Worm (Caenorhabditis elegans) whole organism, late embryonic: ENCODE data around the gene T23G4.2.

Source experiments
- ceh-34 ChIP-seq: sonication (generic microtip); optimal IDR thresholded peaks from 2 replicates; lab custom pipeline; 2016; ENCODE audit warnings: mild to moderate bottlenecking, missing genetic modification characterization, missing compliant biosample characterization
- dve-1 ChIP-seq: sonication (generic microtip); optimal IDR thresholded peaks from 2 replicates; lab custom pipeline; 2017; ENCODE audit warnings: antibody characterized with exemption, mild to moderate bottlenecking, missing genetic modification characterization, missing compliant biosample characterization
- lim-6 ChIP-seq: sonication (generic microtip); optimal IDR thresholded peaks from 2 replicates; lab custom pipeline; 2016; ENCODE audit warnings: missing genetic modification characterization, missing compliant biosample characterization
- nhr-11 ChIP-seq: fragments of 150-350 bp; optimal IDR thresholded peaks from 2 replicates; lab custom pipeline; 2014; ENCODE audit warnings: missing biosample characterization, missing genetic modification characterization
- odd-2 ChIP-seq: sonication (generic microtip); optimal IDR thresholded peaks from 2 replicates; lab custom pipeline; 2017; ENCODE audit warnings: antibody characterized with exemption, mild to moderate bottlenecking, missing genetic modification characterization, missing compliant biosample characterization
- pag-3 ChIP-seq: sonication (generic microtip); optimal IDR thresholded peaks from 2 replicates; lab custom pipeline; 2016; ENCODE audit warnings: missing compliant biosample characterization, missing genetic modification characterization, borderline replicate concordance
- pha-4 ChIP-seq: fragments of 150-350 bp; optimal IDR thresholded peaks from 2 replicates; lab custom pipeline; 2018; ENCODE audit warnings: missing biosample characterization, missing genetic modification reagents, missing genetic modification characterization
- rnt-1 ChIP-seq: sonication (generic microtip); optimal IDR thresholded peaks from 2 replicates; lab custom pipeline; 2016; ENCODE audit warnings: missing genetic modification characterization, missing compliant biosample characterization

ce11 chrIV:13726630-13727029, 37.3 kb upstream of the T23G4.2 start, which contains the start of gene ent-4:
- TF ChIP-seq ceh-34 (tag; lab: Kevin White, UChicago) (no peak), pha-4 (no peak), rnt-1 (tag; lab: Kevin White, UChicago) (no peak), pag-3 (no peak), nhr-11 (tag; lab: Kevin White, UChicago) (no peak), odd-2 (tag; lab: Kevin White, UChicago) (no peak), lim-6 (tag; lab: Kevin White, UChicago) (no peak), dve-1 (tag; lab: Kevin White, UChicago) (no peak)
